Fruit fly (Drosophila melanogaster): ENCODE measurements around the gene CG6418.

dm6 chr3L:10917263-10917662 is 38.4 kb upstream of the CG6418 start:
- TF ChIP-seq CG14655 (GFP tag; optimal IDR thresholded peaks at IDR 0.05) (no peak), CG4496 (GFP tag; IDR thresholded peaks at IDR 0.05) (no peak), CG17806 (tag; optimal IDR thresholded peaks at IDR 0.05) (no peak), CG9948 (tag; optimal IDR thresholded peaks at IDR 0.05) (no peak)
